Worm (Caenorhabditis elegans): Measurements from ENCODE around the gene dhs-18.

DNA sequence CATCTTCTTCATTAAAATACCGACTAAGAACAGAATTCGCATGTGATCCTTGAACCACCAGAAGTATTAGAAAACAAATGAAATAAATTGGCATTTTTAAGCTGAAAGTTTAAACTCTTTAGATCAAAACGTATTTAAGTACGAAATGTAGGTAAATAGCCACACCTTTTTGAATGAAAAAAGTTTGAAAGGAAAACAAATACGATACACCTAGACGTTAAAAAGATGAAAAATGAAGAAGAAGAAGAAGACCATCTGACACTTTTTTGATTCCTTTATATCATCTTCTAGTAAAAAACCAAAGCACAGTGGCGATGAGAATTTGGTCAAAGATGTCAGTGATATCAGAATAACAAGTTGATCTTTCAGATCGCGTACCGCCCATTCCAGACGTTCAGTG lies 49.2 kb upstream of the dhs-18 start, which contains the start of gene Y42A5A.3:
- TF ChIP-seq dao-5 (tag; optimal IDR thresholded peaks at IDR 0.05), result no peak
- no peak for TF ChIP-seq W03F9.2 (tag; optimal IDR thresholded peaks at IDR 0.05)
- no peak for TF ChIP-seq him-1 (tag; optimal IDR thresholded peaks at IDR 0.05)
